Worm (Caenorhabditis elegans) whole organism, late embryonic: ENCODE data around the gene ttr-52.
"Not testable (repeated sequence)": the region's sequence is repeated elsewhere in the genome, so short reads cannot be mapped to it uniquely, and the experiment has no call there.

Experiments used
- C08G9.2 ChIP-seq: sonication (generic microtip); optimal IDR thresholded peaks from 2 replicates; lab custom pipeline; 2016; ENCODE audit warnings: mild to moderate bottlenecking, missing genetic modification characterization, moderate library complexity, missing compliant biosample characterization
- C38D4.7 ChIP-seq: fragments of 200-800 bp; sonication (Bioruptor generic); optimal IDR thresholded peaks from 2 replicates; lab custom pipeline; 2018; ENCODE audit warnings: mild to moderate bottlenecking, missing genetic modification characterization, moderate library complexity, missing compliant biosample characterization
- F13H6.1 ChIP-seq: sonication (generic microtip); optimal IDR thresholded peaks from 2 replicates; lab custom pipeline; 2016; ENCODE audit warnings: missing genetic modification characterization, missing compliant biosample characterization
- Y22D7AL.16 ChIP-seq: sonication (generic microtip); optimal IDR thresholded peaks from 2 replicates; lab custom pipeline; 2016; ENCODE audit warnings: missing genetic modification characterization, missing compliant biosample characterization
- ceh-18 ChIP-seq: sonication (generic microtip); optimal IDR thresholded peaks from 2 replicates; lab custom pipeline; 2016; ENCODE audit warnings: missing genetic modification characterization, missing compliant biosample characterization
- ceh-24 ChIP-seq: sonication (generic microtip); optimal IDR thresholded peaks from 2 replicates; lab custom pipeline; 2016; ENCODE audit warnings: mild to moderate bottlenecking, missing genetic modification characterization, missing compliant biosample characterization
- ceh-34 ChIP-seq: sonication (generic microtip); optimal IDR thresholded peaks from 2 replicates; lab custom pipeline; 2016; ENCODE audit warnings: mild to moderate bottlenecking, missing genetic modification characterization, missing compliant biosample characterization
- ceh-45 ChIP-seq: fragments of 200-800 bp; sonication (Bioruptor generic); IDR thresholded peaks from 2 replicates; pipeline ENCODE4 v1.3.6; 2022; ENCODE audit warnings: missing genetic modification reagents, missing genetic modification characterization, missing compliant biosample characterization
- ceh-48 ChIP-seq: sonication (generic microtip); optimal IDR thresholded peaks from 2 replicates; lab custom pipeline; 2016; ENCODE audit warnings: missing genetic modification characterization, inconsistent platforms, missing compliant biosample characterization
- dmd-4 ChIP-seq: sonication (generic microtip); optimal IDR thresholded peaks from 2 replicates; lab custom pipeline; 2016; ENCODE audit warnings: borderline replicate concordance, missing genetic modification characterization, missing compliant biosample characterization
- dve-1 ChIP-seq: sonication (generic microtip); optimal IDR thresholded peaks from 2 replicates; lab custom pipeline; 2017; ENCODE audit warnings: antibody characterized with exemption, mild to moderate bottlenecking, missing genetic modification characterization, missing compliant biosample characterization
- ets-4 ChIP-seq: sonication (generic microtip); optimal IDR thresholded peaks from 2 replicates; lab custom pipeline; 2016; ENCODE audit warnings: missing genetic modification characterization, missing compliant biosample characterization
- eyg-1 ChIP-seq: sonication (generic microtip); optimal IDR thresholded peaks from 2 replicates; lab custom pipeline; 2016; ENCODE audit warnings: missing genotype, missing genetic modification characterization, missing compliant biosample characterization
- fkh-10 ChIP-seq: fragments of 150-350 bp; optimal IDR thresholded peaks from 2 replicates; lab custom pipeline; 2014; ENCODE audit warnings: missing biosample characterization, missing genetic modification reagents, missing genetic modification characterization
- fkh-6 ChIP-seq: sonication (generic microtip); optimal IDR thresholded peaks from 2 replicates; lab custom pipeline; 2016; ENCODE audit warnings: missing genetic modification characterization, missing compliant biosample characterization
- gmeb-2 ChIP-seq: sonication (generic microtip); optimal IDR thresholded peaks from 2 replicates; lab custom pipeline; 2016; ENCODE audit warnings: missing genetic modification characterization, inconsistent platforms, missing compliant biosample characterization
- hlh-15 ChIP-seq: sonication (generic microtip); optimal IDR thresholded peaks from 2 replicates; lab custom pipeline; 2016; ENCODE audit warnings: missing genetic modification characterization, missing compliant biosample characterization
- hlh-30 ChIP-seq: sonication (generic microtip); optimal IDR thresholded peaks from 2 replicates; lab custom pipeline; 2017; ENCODE audit warnings: antibody characterized with exemption, missing genetic modification characterization, missing compliant biosample characterization; ENCODE audit not compliant: insufficient read depth
- hlh-8 ChIP-seq: sonication (generic microtip); optimal IDR thresholded peaks from 2 replicates; lab custom pipeline; 2016; ENCODE audit warnings: missing genotype, missing genetic modification characterization, missing compliant biosample characterization
- lim-6 ChIP-seq: sonication (generic microtip); optimal IDR thresholded peaks from 2 replicates; lab custom pipeline; 2016; ENCODE audit warnings: missing genetic modification characterization, missing compliant biosample characterization
- madf-2 ChIP-seq: sonication (generic microtip); optimal IDR thresholded peaks from 2 replicates; lab custom pipeline; 2017; ENCODE audit warnings: missing genetic modification characterization, missing compliant biosample characterization
- nfya-1 ChIP-seq: sonication (generic microtip); optimal IDR thresholded peaks from 2 replicates; lab custom pipeline; 2017; ENCODE audit warnings: missing genetic modification characterization, mild to moderate bottlenecking, missing compliant biosample characterization, antibody characterized with exemption, moderate library complexity
- nhr-11 ChIP-seq: fragments of 150-350 bp; optimal IDR thresholded peaks from 2 replicates; lab custom pipeline; 2014; ENCODE audit warnings: missing biosample characterization, missing genetic modification characterization
- nhr-232 ChIP-seq: sonication (generic microtip); optimal IDR thresholded peaks from 2 replicates; lab custom pipeline; 2016; ENCODE audit warnings: missing genetic modification characterization, missing compliant biosample characterization
- pag-3 ChIP-seq: sonication (generic microtip); optimal IDR thresholded peaks from 2 replicates; lab custom pipeline; 2016; ENCODE audit warnings: missing compliant biosample characterization, missing genetic modification characterization, borderline replicate concordance
- pax-1 ChIP-seq: fragments of 150-350 bp; optimal IDR thresholded peaks from 2 replicates; lab custom pipeline; 2014; ENCODE audit warnings: missing biosample characterization, missing genetic modification characterization
- pqm-1 ChIP-seq: sonication (generic microtip); optimal IDR thresholded peaks from 2 replicates; lab custom pipeline; 2016; ENCODE audit warnings: missing genetic modification characterization, missing compliant biosample characterization
- ref-2 ChIP-seq: sonication (generic microtip); optimal IDR thresholded peaks from 2 replicates; lab custom pipeline; 2016; ENCODE audit warnings: missing genetic modification characterization, missing compliant biosample characterization
- sdc-2 ChIP-seq: sonication (generic microtip); optimal IDR thresholded peaks from 2 replicates; lab custom pipeline; 2016; ENCODE audit warnings: missing genotype, missing genetic modification characterization, missing compliant biosample characterization
- tbx-2 ChIP-seq: sonication (generic microtip); optimal IDR thresholded peaks from 2 replicates; lab custom pipeline; 2016; ENCODE audit warnings: missing genetic modification characterization, missing compliant biosample characterization
- tbx-7 ChIP-seq: sonication (generic microtip); optimal IDR thresholded peaks from 2 replicates; lab custom pipeline; 2016; ENCODE audit warnings: missing genotype, missing genetic modification characterization, missing compliant biosample characterization
- ttx-3 ChIP-seq: sonication (generic microtip); optimal IDR thresholded peaks from 2 replicates; lab custom pipeline; 2016; ENCODE audit warnings: missing genetic modification reagents, missing genetic modification characterization, missing compliant biosample characterization
- unc-42 ChIP-seq: sonication (generic microtip); optimal IDR thresholded peaks from 2 replicates; lab custom pipeline; 2016; ENCODE audit warnings: missing genotype, missing genetic modification characterization, missing compliant biosample characterization
- ztf-16 ChIP-seq: sonication (generic microtip); optimal IDR thresholded peaks from 2 replicates; lab custom pipeline; 2017; ENCODE audit warnings: missing genetic modification characterization, missing compliant biosample characterization

Gene ttr-52

ce11 chrIII:13393239-13393638, 11.3 kb upstream of the ttr-52 start, which contains the start of gene dnj-17:
TSS of gene dnj-17 (minus strand) at chrIII:13393339.
- TF ChIP-seq dve-1 (no peak), pax-1 (tag; lab: Kevin White, UChicago) (no peak)

- TF ChIP-seq ceh-34 (tag; lab: Kevin White, UChicago): no peak
- no peak for TF ChIP-seq dmd-4 (tag; lab: Kevin White, UChicago)
- TF ChIP-seq pag-3: no peak
- TF ChIP-seq hlh-30 (tag; lab: Kevin White, UChicago): no peak
- TF ChIP-seq dve-1: no peak
- TF ChIP-seq fkh-6 (tag; lab: Kevin White, UChicago): no peak
- TF ChIP-seq nhr-232 (tag; lab: Kevin White, UChicago): no peak
- TF ChIP-seq tbx-7 (tag; lab: Kevin White, UChicago): no peak
- no peak for TF ChIP-seq nhr-11 (tag; lab: Kevin White, UChicago)
- TF ChIP-seq F13H6.1 (tag; lab: Kevin White, UChicago): no peak
- TF ChIP-seq lim-6 (tag; lab: Kevin White, UChicago): no peak
- TF ChIP-seq tbx-2: no peak
Observed at ce11 chrIII:13393647-13394046, 10.9 kb upstream of the ttr-52 start, which contains the start of gene qdpr-1. TSS of gene qdpr-1 (plus strand) at chrIII:13393910.

- no peak for TF ChIP-seq gmeb-2 (tag; lab: Kevin White, UChicago)
- no peak for TF ChIP-seq C38D4.7 (GFP tag; lab: Kevin White, UChicago)
Observed at ce11 chrIII:13395262-13395661, 9.3 kb upstream of the ttr-52 start, which contains the start of gene F11F1.1. TSS of gene F11F1.1 (plus strand) at chrIII:13395562.

ce11 chrIII:13401673-13402258, 2.8 kb upstream of the ttr-52 start, which contains the start of the genes srlf-9 and srlf-10:
TSS of gene srlf-9 (minus strand) at chrIII:13401773.
TSS of gene srlf-10 (plus strand) at chrIII:13402208.
- not testable (repeated sequence) for TF ChIP-seq ttx-3, ets-4, nfya-1 (tag; lab: Kevin White, UChicago)

ce11 chrIII:13402934-13403333, 1.6 kb upstream of the ttr-52 start, which contains the start of gene mig-18:
TSS of gene mig-18 (plus strand) at chrIII:13403234.
- TF ChIP-seq sdc-2 (no peak), fkh-6 (tag; lab: Kevin White, UChicago) (no peak), Y22D7AL.16 (tag; lab: Kevin White, UChicago) (no peak), ceh-18 (tag; lab: Kevin White, UChicago) (no peak), eyg-1 (no peak), C08G9.2 (tag; lab: Kevin White, UChicago) (no peak), ceh-45 (GFP tag; lab: Robert Waterston, UW) (no peak)

ce11 chrIII:13405504-13405903, 986 bp downstream of the ttr-52 start, which contains the start of gene nas-1:
TSS of gene nas-1 (plus strand) at chrIII:13405804.
- TF ChIP-seq ceh-45 (GFP tag; lab: Robert Waterston, UW): no peak
- TF ChIP-seq hlh-15 (tag; lab: Kevin White, UChicago): no peak
- no peak for TF ChIP-seq ref-2
- no peak for TF ChIP-seq pqm-1
- TF ChIP-seq fkh-10 (GFP tag; lab: Kevin White, UChicago): no peak
- no peak for TF ChIP-seq hlh-8 (tag; lab: Kevin White, UChicago)
- TF ChIP-seq ceh-48: no peak
- TF ChIP-seq unc-42 (tag; lab: Kevin White, UChicago): no peak
- TF ChIP-seq madf-2 (tag; lab: Kevin White, UChicago): no peak
- TF ChIP-seq ztf-16 (tag; lab: Kevin White, UChicago): no peak
- TF ChIP-seq ceh-24 (tag; lab: Kevin White, UChicago): no peak
- TF ChIP-seq gmeb-2 (tag; lab: Kevin White, UChicago): no peak
